Fruit fly (Drosophila melanogaster) whole organism, adult: Measurements from ENCODE around the gene CG43078.

Source experiments
- CG11617 ChIP-seq: fragments of 200-800 bp; sonication (Bioruptor generic); optimal IDR thresholded peaks from 2 replicates; lab custom pipeline; 2017; ENCODE audit warnings: mild to moderate bottlenecking, missing biosample characterization, missing genetic modification reagents, missing genetic modification characterization
- CG12768 ChIP-seq: fragments of 200-800 bp; sonication (Bioruptor generic); optimal IDR thresholded peaks from 2 replicates; lab custom pipeline; 2017; ENCODE audit warnings: missing biosample characterization, missing genetic modification characterization, mild to moderate bottlenecking, moderate library complexity, missing genetic modification reagents
- CG14711 ChIP-seq: fragments of 200-800 bp; sonication (Bioruptor generic); optimal IDR thresholded peaks from 2 replicates; lab custom pipeline; 2018; ENCODE audit warnings: missing biosample characterization, mild to moderate bottlenecking, missing genetic modification characterization, moderate library complexity
- CG1620 ChIP-seq: fragments of 200-800 bp; sonication (Bioruptor generic); optimal IDR thresholded peaks from 2 replicates; lab custom pipeline; 2016; ENCODE audit warnings: missing biosample characterization, missing genetic modification characterization
- CG33017 ChIP-seq: fragments of 200-800 bp; sonication (Bioruptor generic); optimal IDR thresholded peaks from 2 replicates; lab custom pipeline; 2018; ENCODE audit warnings: missing biosample characterization, mild to moderate bottlenecking, missing genetic modification characterization, moderate library complexity
- CG5204 ChIP-seq: fragments of 200-800 bp; sonication (Bioruptor generic); optimal IDR thresholded peaks from 2 replicates; lab custom pipeline; 2016; ENCODE audit warnings: missing biosample characterization, missing genetic modification characterization
- CG7045 ChIP-seq: fragments of 200-800 bp; sonication (Bioruptor generic); optimal IDR thresholded peaks from 2 replicates; lab custom pipeline; 2017; ENCODE audit warnings: missing biosample characterization, mild to moderate bottlenecking, missing genetic modification characterization
- CG7101 ChIP-seq: fragments of 200-800 bp; sonication (Bioruptor generic); optimal IDR thresholded peaks from 2 replicates; lab custom pipeline; 2018; ENCODE audit warnings: missing biosample characterization, mild to moderate bottlenecking, missing genetic modification characterization, moderate library complexity
- Crg-1 ChIP-seq: fragments of 200-800 bp; sonication (Bioruptor generic); optimal IDR thresholded peaks from 2 replicates; lab custom pipeline; 2016; ENCODE audit warnings: missing biosample characterization, missing genetic modification characterization
- Hr96 ChIP-seq: fragments of 200-800 bp; sonication (Bioruptor generic); optimal IDR thresholded peaks from 2 replicates; lab custom pipeline; 2016; ENCODE audit warnings: missing biosample characterization, missing genetic modification characterization
- Mnt ChIP-seq: fragments of 200-800 bp; sonication (Bioruptor generic); optimal IDR thresholded peaks from 2 replicates; lab custom pipeline; 2016; ENCODE audit warnings: missing biosample characterization, mild to moderate bottlenecking, missing genetic modification characterization
- bab1 ChIP-seq: fragments of 200-800 bp; sonication (Bioruptor generic); optimal IDR thresholded peaks from 3 replicates; lab custom pipeline; 2019; ENCODE audit warnings: missing biosample characterization, mild to moderate bottlenecking, missing genetic modification characterization, moderate library complexity
- cic ChIP-seq: fragments of 200-800 bp; sonication (Bioruptor generic); optimal IDR thresholded peaks from 2 replicates; lab custom pipeline; 2017; ENCODE audit warnings: missing biosample characterization, mild to moderate bottlenecking, missing genetic modification characterization, moderate library complexity
- cnc ChIP-seq, 2 experiments: fragments of >200 bp; optimal IDR thresholded peaks; 2 replicates each; lab custom pipeline; 2017
- kay ChIP-seq: fragments of 200-800 bp; sonication (Bioruptor generic); peaks from one replicate; lab custom pipeline; 2016; ENCODE audit warnings: missing biosample characterization, missing genetic modification characterization, borderline replicate concordance
- ovo ChIP-seq: fragments of 200-800 bp; sonication (Bioruptor generic); optimal IDR thresholded peaks from 2 replicates; lab custom pipeline; 2016; ENCODE audit warnings: missing biosample characterization, missing genetic modification characterization
- pad ChIP-seq: fragments of 200-800 bp; sonication (Bioruptor generic); optimal IDR thresholded peaks from 3 replicates; lab custom pipeline; 2017; ENCODE audit warnings: missing biosample characterization, missing genetic modification characterization, mild to moderate bottlenecking, moderate library complexity, missing genetic modification reagents
- tj ChIP-seq: fragments of 200-800 bp; sonication (Bioruptor generic); optimal IDR thresholded peaks from 3 replicates; lab custom pipeline; 2017; ENCODE audit warnings: missing biosample characterization, mild to moderate bottlenecking, missing genetic modification characterization, moderate library complexity
- toe ChIP-seq: fragments of 200-800 bp; sonication (Bioruptor generic); optimal IDR thresholded peaks from 2 replicates; lab custom pipeline; 2016; ENCODE audit warnings: missing biosample characterization, missing genetic modification characterization

Gene CG43078

dm6 chr3L:8628964-8629363 lies 52.4 kb downstream of the CG43078 start:
- TF ChIP-seq CG33017 (tag; lab: Kevin White, UChicago): no peak
- no peak for TF ChIP-seq CG1620
- TF ChIP-seq Hr96: no peak
- no peak for TF ChIP-seq CG11617
- no peak for TF ChIP-seq tj (GFP tag; lab: Kevin White, UChicago)
- TF ChIP-seq CG14711 (tag; lab: Kevin White, UChicago): no peak
- no peak for TF ChIP-seq toe (GFP tag; lab: Kevin White, UChicago)

dm6 chr3L:8629701-8630343 lies 53.2 kb downstream of the CG43078 start:
- peak; percentile 38 for TF ChIP-seq kay (GFP tag; lab: Kevin White, UChicago)
- TF ChIP-seq ovo (GFP tag; lab: Kevin White, UChicago): no peak

- TF ChIP-seq bab1 (GFP tag; lab: Kevin White, UChicago) (peak; percentile 24), cnc (optimal IDR thresholded peaks at IDR 0.05; lab: Kevin White, UChicago) (no peak)
These were observed 57.2 kb downstream of the CG43078 start, which contains the start of gene Cdc6 for dm6 chr3L:8633614-8634325. Cdc6 (minus strand) TSS chr3L:8634069.

dm6 chr3L:8640139-8640538 lies 63.5 kb downstream of the CG43078 start, which contains the start of gene Cpr66D:
Cpr66D (plus strand) TSS chr3L:8640439.
- TF ChIP-seq kay (GFP tag; lab: Kevin White, UChicago): no peak
- TF ChIP-seq pad (GFP tag; lab: Kevin White, UChicago): no peak
- no peak for TF ChIP-seq cnc (optimal IDR thresholded peaks at IDR 0.05; lab: Kevin White, UChicago)
- TF ChIP-seq CG5204 (GFP tag; lab: Kevin White, UChicago): no peak
- TF ChIP-seq CG12768: no peak
- TF ChIP-seq tj (GFP tag; lab: Kevin White, UChicago): no peak
- TF ChIP-seq CG11617: no peak
- no peak for TF ChIP-seq cic
- TF ChIP-seq CG7101 (tag; lab: Kevin White, UChicago): no peak
- TF ChIP-seq CG14711 (tag; lab: Kevin White, UChicago): no peak
- TF ChIP-seq ovo (GFP tag; lab: Kevin White, UChicago): no peak

- TF ChIP-seq CG7045 (no peak), CG1620 (no peak), Mnt (no peak), CG5204 (GFP tag; lab: Kevin White, UChicago) (no peak), bab1 (GFP tag; lab: Kevin White, UChicago) (no peak), Crg-1 (GFP tag; lab: Kevin White, UChicago) (no peak), CG33017 (tag; lab: Kevin White, UChicago) (no peak), CG11617 (no peak), kay (GFP tag; lab: Kevin White, UChicago) (no peak), Hr96 (no peak), pad (GFP tag; lab: Kevin White, UChicago) (no peak), CG7101 (tag; lab: Kevin White, UChicago) (no peak)
These were observed 64.4 kb downstream of the CG43078 start for dm6 chr3L:8641049-8641448.

dm6 chr3L:8643810-8644552 lies 67.4 kb downstream of the CG43078 start:
- TF ChIP-seq cic: no peak

dm6 chr3L:8646821-8647220 lies 70.2 kb downstream of the CG43078 start, which contains the start of the genes CG13305 and Pex7:
CG13305 (minus strand) TSS chr3L:8646822.
Pex7 (plus strand) TSS chr3L:8647145.
- TF ChIP-seq Mnt (no peak), CG11617 (no peak), CG33017 (tag; lab: Kevin White, UChicago) (no peak), Hr96 (no peak)

- TF ChIP-seq kay (GFP tag; lab: Kevin White, UChicago) (peak; percentile 46), CG7045 (no peak)
These were observed 72.2 kb downstream of the CG43078 start, which contains the start of gene Arr2 for dm6 chr3L:8648836-8649235. Arr2 (minus strand) TSS chr3L:8648936.
